Fruit fly (Drosophila melanogaster): ENCODE results near the gene Sfp33A2.
A peak's percentile ranks its signal among the peaks of the same experiment; 100 is the strongest.

Sfp33A2 gene

dm6 chr2L:11804228-11805044 is 33.1 kb upstream of the Sfp33A2 start:
- TF ChIP-seq CG32121 (GFP tag; IDR thresholded peaks at IDR 0.05) (0 out of 2 replicates have a peak, but pooled peaks have one; percentile 19), CG17806 (tag; optimal IDR thresholded peaks at IDR 0.05) (no peak), CG13204 (GFP tag; optimal IDR thresholded peaks at IDR 0.05) (peak; percentile 52), gl (tag; optimal IDR thresholded peaks at IDR 0.05) (no peak), Pif1B (GFP tag; optimal IDR thresholded peaks at IDR 0.05) (peak; percentile 13), CG14655 (GFP tag; optimal IDR thresholded peaks at IDR 0.05) (peak; percentile 13), CG4496 (GFP tag; IDR thresholded peaks at IDR 0.05) (peak; percentile 62; the same call in 2 of the 3 replicates), CG15710 (tag; optimal IDR thresholded peaks at IDR 0.05) (no peak), CG8159 (tag; optimal IDR thresholded peaks at IDR 0.05) (peak; percentile 2), fd96Ca (GFP tag; IDR thresholded peaks at IDR 0.05) (peak; percentile 22; the same call in 1 of the 3 replicates)

dm6 chr2L:11806022-11806700 is 31.4 kb upstream of the Sfp33A2 start:
- TF ChIP-seq fd96Ca (GFP tag; IDR thresholded peaks at IDR 0.05) (0 out of 3 replicates have a peak, but pooled peaks have one; percentile 46), Pif1A (GFP tag; optimal IDR thresholded peaks at IDR 0.05) (no peak), CG15710 (tag; optimal IDR thresholded peaks at IDR 0.05) (no peak), CG12605 (GFP tag; IDR thresholded peaks at IDR 0.05) (peak; percentile 47; the same call in 1 of the 2 replicates), gl (tag; optimal IDR thresholded peaks at IDR 0.05) (no peak), CG17806 (tag; optimal IDR thresholded peaks at IDR 0.05) (no peak), CG8159 (tag; optimal IDR thresholded peaks at IDR 0.05) (no peak), CG9948 (tag; optimal IDR thresholded peaks at IDR 0.05) (no peak), CG14655 (GFP tag; optimal IDR thresholded peaks at IDR 0.05) (no peak), D1 (tag; optimal IDR thresholded peaks at IDR 0.05) (no peak), CG32121 (GFP tag; IDR thresholded peaks at IDR 0.05) (no peak), rn (GFP tag; IDR thresholded peaks at IDR 0.05) (no peak), CG4496 (GFP tag; IDR thresholded peaks at IDR 0.05) (peak; percentile 54; the same call in 1 of the 3 replicates), CG34367 (tag; optimal IDR thresholded peaks at IDR 0.05) (no peak), Snoo (tag; optimal IDR thresholded peaks at IDR 0.05) (no peak), CG13204 (GFP tag; optimal IDR thresholded peaks at IDR 0.05) (no peak), Ets98B (GFP tag; IDR thresholded peaks at IDR 0.05) (no peak), CG8301 (tag; optimal IDR thresholded peaks at IDR 0.05) (no peak), CG10348 (GFP tag; IDR thresholded peaks at IDR 0.05) (no peak), Pif1B (GFP tag; optimal IDR thresholded peaks at IDR 0.05) (no peak), EcR (GFP tag; optimal IDR thresholded peaks at IDR 0.05) (peak; percentile 24)

dm6 chr2L:11806701-11807674 is 30.5 kb upstream of the Sfp33A2 start:
- no peak for TF ChIP-seq D1 (tag; optimal IDR thresholded peaks at IDR 0.05)
- peak; percentile 92 for TF ChIP-seq CG4496 (GFP tag; IDR thresholded peaks at IDR 0.05)
- peak; percentile 83 for TF ChIP-seq fd96Ca (GFP tag; IDR thresholded peaks at IDR 0.05)
- TF ChIP-seq Ets98B (GFP tag; IDR thresholded peaks at IDR 0.05): peak; percentile 83
- peak; percentile 87 for TF ChIP-seq CG12605 (GFP tag; IDR thresholded peaks at IDR 0.05)
- peak; percentile 74 for TF ChIP-seq Snoo (tag; optimal IDR thresholded peaks at IDR 0.05)
- peak; percentile 76 for TF ChIP-seq CG15710 (tag; optimal IDR thresholded peaks at IDR 0.05)
- peak; percentile 61 for TF ChIP-seq rn (GFP tag; IDR thresholded peaks at IDR 0.05)
- no peak for TF ChIP-seq CG10348 (GFP tag; IDR thresholded peaks at IDR 0.05)
- TF ChIP-seq CG17806 (tag; optimal IDR thresholded peaks at IDR 0.05): peak; percentile 62
- TF ChIP-seq CG8159 (tag; optimal IDR thresholded peaks at IDR 0.05): peak; percentile 72
- peak; percentile 89 for TF ChIP-seq CG32121 (GFP tag; IDR thresholded peaks at IDR 0.05)
- peak; percentile 91 for TF ChIP-seq gl (tag; optimal IDR thresholded peaks at IDR 0.05)
- peak; percentile 78 for TF ChIP-seq CG34367 (tag; optimal IDR thresholded peaks at IDR 0.05)
- peak; percentile 93 for TF ChIP-seq CG13204 (GFP tag; optimal IDR thresholded peaks at IDR 0.05)
- peak; percentile 73 for TF ChIP-seq Pif1A (GFP tag; optimal IDR thresholded peaks at IDR 0.05)
- TF ChIP-seq CG9948 (tag; optimal IDR thresholded peaks at IDR 0.05): peak; percentile 63
- peak; percentile 82 for TF ChIP-seq EcR (GFP tag; optimal IDR thresholded peaks at IDR 0.05)
- peak; percentile 76 for TF ChIP-seq CG8301 (tag; optimal IDR thresholded peaks at IDR 0.05)
- peak; percentile 83 for TF ChIP-seq CG14655 (GFP tag; optimal IDR thresholded peaks at IDR 0.05)
- TF ChIP-seq Pif1B (GFP tag; optimal IDR thresholded peaks at IDR 0.05): peak; percentile 80

dm6 chr2L:11807697-11808226 is 29.8 kb upstream of the Sfp33A2 start:
- TF ChIP-seq CG8301 (tag; optimal IDR thresholded peaks at IDR 0.05) (no peak), CG13204 (GFP tag; optimal IDR thresholded peaks at IDR 0.05) (peak; percentile 75), CG12605 (GFP tag; IDR thresholded peaks at IDR 0.05) (peak; percentile 50), CG8159 (tag; optimal IDR thresholded peaks at IDR 0.05) (no peak), EcR (GFP tag; optimal IDR thresholded peaks at IDR 0.05) (peak; percentile 71), CG15710 (tag; optimal IDR thresholded peaks at IDR 0.05) (no peak), CG9948 (tag; optimal IDR thresholded peaks at IDR 0.05) (no peak), Pif1A (GFP tag; optimal IDR thresholded peaks at IDR 0.05) (no peak), CG34367 (tag; optimal IDR thresholded peaks at IDR 0.05) (no peak), Pif1B (GFP tag; optimal IDR thresholded peaks at IDR 0.05) (peak; percentile 44), CG32121 (GFP tag; IDR thresholded peaks at IDR 0.05) (peak; percentile 70), Ets98B (GFP tag; IDR thresholded peaks at IDR 0.05) (peak; percentile 25), Snoo (tag; optimal IDR thresholded peaks at IDR 0.05) (peak; percentile 5), gl (tag; optimal IDR thresholded peaks at IDR 0.05) (no peak), CG10348 (GFP tag; IDR thresholded peaks at IDR 0.05) (no peak), D1 (tag; optimal IDR thresholded peaks at IDR 0.05) (no peak), rn (GFP tag; IDR thresholded peaks at IDR 0.05) (no peak), CG14655 (GFP tag; optimal IDR thresholded peaks at IDR 0.05) (peak; percentile 12), CG4496 (GFP tag; IDR thresholded peaks at IDR 0.05) (peak; percentile 51; the same call in 1 of the 3 replicates), CG17806 (tag; optimal IDR thresholded peaks at IDR 0.05) (peak; percentile 9), fd96Ca (GFP tag; IDR thresholded peaks at IDR 0.05) (peak; percentile 60; the same call in 1 of the 3 replicates)

Measured in whole organism, pupa.